Worm (Caenorhabditis elegans) whole organism, midembryonic: ENCODE data around the gene C49F8.1.

Experiments used
- cog-1 ChIP-seq: sonication (generic microtip); optimal IDR thresholded peaks from 2 replicates; lab custom pipeline; 2016; ENCODE audit warnings: missing genetic modification characterization, missing compliant biosample characterization
- flt-1 ChIP-seq: fragments of 200-800 bp; sonication (Bioruptor generic); IDR thresholded peaks from 2 replicates; pipeline ENCODE4 v1.3.6; 2022; ENCODE audit warnings: missing genetic modification characterization, missing compliant biosample characterization
- med-1 ChIP-seq: sonication (generic microtip); optimal IDR thresholded peaks from 2 replicates; lab custom pipeline; 2017; ENCODE audit warnings: missing genetic modification characterization, mild to moderate bottlenecking, missing compliant biosample characterization, antibody characterized with exemption, missing genetic modification reagents; ENCODE audit not compliant: insufficient read depth
- ref-1 ChIP-seq: fragments of 200-800 bp; sonication (Bioruptor generic); conservative IDR thresholded peaks from 2 replicates; pipeline ENCODE4 v1.3.6; 2022; ENCODE audit warnings: missing genetic modification reagents, missing genetic modification characterization, missing compliant biosample characterization
- ztf-23 ChIP-seq: fragments of 200-800 bp; sonication (Bioruptor generic); IDR thresholded peaks from 2 replicates; pipeline ENCODE4 v1.3.6; 2022; ENCODE audit warnings: missing genetic modification reagents, missing genetic modification characterization, missing compliant biosample characterization
- ztf-29 ChIP-seq: fragments of 200-800 bp; sonication (Bioruptor generic); IDR thresholded peaks from 2 replicates; pipeline ENCODE4 v1.3.6; 2022; ENCODE audit warnings: missing genetic modification reagents, missing genetic modification characterization, missing compliant biosample characterization

- no peak for TF ChIP-seq ref-1 (GFP tag; lab: Robert Waterston, UW)
- no peak for TF ChIP-seq flt-1 (GFP tag; lab: Robert Waterston, UW)
- no peak for TF ChIP-seq ztf-23 (GFP tag; lab: Robert Waterston, UW)
- no peak for TF ChIP-seq med-1 (GFP tag; lab: Kevin White, UChicago)
- no peak for TF ChIP-seq cog-1 (tag; lab: Kevin White, UChicago)
- TF ChIP-seq ztf-29 (GFP tag; lab: Robert Waterston, UW): no peak
Observed at ce11 chrX:13347251-13347650, 17.5 kb downstream of the C49F8.1 start.
